Worm (Caenorhabditis elegans) whole organism, mixed stage, embryonic: ENCODE data around the gene Y24D9A.7.

Experiments
- bed-3 ChIP-seq: fragments of 200-800 bp; sonication (Bioruptor generic); optimal IDR thresholded peaks from 3 replicates; lab custom pipeline; 2018; ENCODE audit warnings: mild to moderate bottlenecking, missing genetic modification characterization, moderate library complexity, missing compliant biosample characterization
- ceh-43 ChIP-seq: fragments of 200-800 bp; sonication (Bioruptor generic); optimal IDR thresholded peaks from 2 replicates; lab custom pipeline; 2018; ENCODE audit warnings: mild to moderate bottlenecking, missing genetic modification characterization, moderate library complexity, missing compliant biosample characterization
- ces-1 ChIP-seq: fragments of 150-350 bp; optimal IDR thresholded peaks from 2 replicates; lab custom pipeline; 2014; ENCODE audit warnings: missing biosample characterization, missing genetic modification reagents, missing genetic modification characterization
- elt-3 ChIP-seq: fragments of 150-350 bp; optimal IDR thresholded peaks from 2 replicates; lab custom pipeline; 2014; ENCODE audit warnings: missing biosample characterization, missing genetic modification characterization
- ham-2 ChIP-seq: fragments of 200-800 bp; sonication (Bioruptor generic); optimal IDR thresholded peaks from 2 replicates; lab custom pipeline; 2018; ENCODE audit warnings: mild to moderate bottlenecking, missing genetic modification characterization, missing compliant biosample characterization
- lin-32 ChIP-seq: fragments of 200-800 bp; sonication (Bioruptor generic); optimal IDR thresholded peaks from 2 replicates; lab custom pipeline; 2018; ENCODE audit warnings: mild to moderate bottlenecking, missing genetic modification characterization, missing compliant biosample characterization
- pha-4 ChIP-seq: fragments of 150-350 bp; optimal IDR thresholded peaks from 2 replicates; lab custom pipeline; 2018; ENCODE audit warnings: missing biosample characterization, missing genetic modification reagents, missing genetic modification characterization
- sem-2 ChIP-seq: fragments of 200-800 bp; sonication (Bioruptor generic); optimal IDR thresholded peaks from 2 replicates; lab custom pipeline; 2018; ENCODE audit warnings: mild to moderate bottlenecking, missing genetic modification characterization, missing compliant biosample characterization
- snpc-4 ChIP-seq: fragments of 150-350 bp; optimal IDR thresholded peaks from 2 replicates; lab custom pipeline; 2014; ENCODE audit warnings: missing biosample characterization, missing genetic modification characterization
- unc-62 ChIP-seq: fragments of 150-350 bp; optimal IDR thresholded peaks from 2 replicates; lab custom pipeline; 2014; ENCODE audit warnings: missing biosample characterization, missing genetic modification reagents, missing genetic modification characterization

- TF ChIP-seq lin-32 (GFP tag; lab: Kevin White, UChicago): no peak
- TF ChIP-seq bed-3: no peak
- no peak for TF ChIP-seq pha-4 (tag; lab: Kevin White, UChicago)
- no peak for TF ChIP-seq unc-62 (GFP tag; lab: Kevin White, UChicago)
- no peak for TF ChIP-seq snpc-4
- no peak for TF ChIP-seq ham-2 (GFP tag; lab: Kevin White, UChicago)
- TF ChIP-seq sem-2 (GFP tag; lab: Kevin White, UChicago): no peak
- TF ChIP-seq ceh-43 (GFP tag; lab: Kevin White, UChicago): no peak
- no peak for TF ChIP-seq ces-1
- no peak for TF ChIP-seq elt-3 (tag; lab: Kevin White, UChicago)
Measured at ce11 chrIV:4413114-4413513, 8.1 kb upstream of the Y24D9A.7 start.
